Worm (Caenorhabditis elegans): ENCODE measurements around the gene M7.12.
A peak's percentile ranks its signal among the peaks of the same experiment; 100 is the strongest.

M7.12 gene

ce11 chrIV:11082153-11082552 lies 15.6 kb downstream of the M7.12 start, which contains the start of gene let-70:
let-70 (minus strand) TSS chrIV:11082253.
- TF ChIP-seq tbx-11 (GFP tag; IDR thresholded peaks at IDR 0.05) (no peak), sea-1 (GFP tag; conservative IDR thresholded peaks at IDR 0.05) (no peak), flt-1 (GFP tag; IDR thresholded peaks at IDR 0.05) (no peak), hnd-1 (tag; optimal IDR thresholded peaks at IDR 0.05) (no peak)

- TF ChIP-seq tbx-37 (GFP tag; conservative IDR thresholded peaks at IDR 0.05) (no peak), ets-7 (tag; optimal IDR thresholded peaks at IDR 0.05) (no peak), F13C5.2 (tag; optimal IDR thresholded peaks at IDR 0.05) (no peak), B0310.2 (tag; optimal IDR thresholded peaks at IDR 0.05) (no peak), tbx-11 (GFP tag; IDR thresholded peaks at IDR 0.05) (no peak), ceh-36 (tag; optimal IDR thresholded peaks at IDR 0.05) (no peak), ceh-13 (GFP tag; optimal IDR thresholded peaks at IDR 0.05) (no peak), flt-1 (GFP tag; IDR thresholded peaks at IDR 0.05) (no peak), tra-4 (tag; optimal IDR thresholded peaks at IDR 0.05) (no peak), hmg-4 (GFP tag; optimal IDR thresholded peaks at IDR 0.05) (no peak), hnd-1 (tag; optimal IDR thresholded peaks at IDR 0.05) (no peak), sea-1 (GFP tag; conservative IDR thresholded peaks at IDR 0.05) (no peak), hmbx-1 (tag; optimal IDR thresholded peaks at IDR 0.05) (no peak), pes-1 (GFP tag; IDR thresholded peaks at IDR 0.05) (no peak), scrt-1 (GFP tag; IDR thresholded peaks at IDR 0.05) (no peak), aly-1 (tag; optimal IDR thresholded peaks at IDR 0.05) (no peak), ama-1 (optimal IDR thresholded peaks at IDR 0.05) (no peak)
Measured at ce11 chrIV:11080823-11081285, 16.9 kb downstream of the M7.12 start, which contains the start of gene atg-7. atg-7 (minus strand) TSS chrIV:11081055.

DNA sequence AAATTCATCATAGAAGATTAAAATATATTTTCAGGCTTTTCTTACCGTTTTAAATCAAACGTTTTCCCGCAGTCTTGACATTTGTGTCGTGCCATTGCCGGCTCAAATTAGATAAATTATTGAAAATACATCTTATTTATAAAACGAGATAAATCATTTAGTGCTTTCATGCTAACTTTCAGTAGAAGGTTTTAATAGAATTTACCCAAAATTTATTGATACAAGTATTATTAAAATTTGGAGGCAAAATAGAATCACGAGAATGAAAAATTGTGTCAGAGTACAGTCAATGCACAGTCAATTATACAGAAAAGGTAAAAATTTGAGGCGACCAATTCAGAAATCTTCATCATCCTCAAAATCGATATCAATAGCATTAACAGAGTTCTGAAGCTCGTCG lies 19.3 kb downstream of the M7.12 start, which contains the start of gene Y5F2A.4:
Gene Y5F2A.4, minus strand, starts transcription at position 101 of the 400 bp plus-strand sequence.
- TF ChIP-seq F13C5.2 (tag; optimal IDR thresholded peaks at IDR 0.05) = no peak

ce11 chrIV:11070895-11071294 lies 26.9 kb downstream of the M7.12 start:
- peak; percentile 29 for TF ChIP-seq hnd-1 (tag; optimal IDR thresholded peaks at IDR 0.05)

- TF ChIP-seq tbx-37 (GFP tag; conservative IDR thresholded peaks at IDR 0.05) = no peak
- TF ChIP-seq ceh-13 (GFP tag; optimal IDR thresholded peaks at IDR 0.05) = no peak
- no peak for TF ChIP-seq hmg-4 (GFP tag; optimal IDR thresholded peaks at IDR 0.05)
- TF ChIP-seq scrt-1 (GFP tag; IDR thresholded peaks at IDR 0.05) = no peak
- TF ChIP-seq aly-1 (tag; optimal IDR thresholded peaks at IDR 0.05) = no peak
Measured at ce11 chrIV:11068314-11068713, 29.5 kb downstream of the M7.12 start.

ce11 chrIV:11067003-11067402 lies 30.8 kb downstream of the M7.12 start, which contains the start of gene ttr-17:
ttr-17 (minus strand) TSS chrIV:11067026.
- TF ChIP-seq ceh-36 (tag; optimal IDR thresholded peaks at IDR 0.05) (no peak), tbx-11 (GFP tag; IDR thresholded peaks at IDR 0.05) (no peak)

DNA sequence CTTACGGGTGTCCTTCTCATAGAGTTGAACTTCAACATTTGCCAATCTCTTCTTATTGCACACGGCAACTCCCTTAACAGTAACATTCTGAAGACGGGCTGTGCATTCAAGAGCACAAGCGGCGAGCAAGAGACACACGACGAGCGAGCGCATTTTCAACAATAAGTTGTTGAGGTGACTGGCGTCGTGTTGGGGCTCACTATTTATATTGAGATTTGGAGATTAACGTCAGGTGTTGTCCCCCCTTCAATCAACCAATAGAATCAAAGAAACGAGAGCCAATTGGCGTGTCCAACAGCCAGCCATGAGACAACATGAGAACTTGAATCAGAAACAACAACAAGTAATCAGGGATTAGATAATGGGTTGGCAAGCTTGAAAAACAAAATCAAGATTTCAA lies 33.8 kb downstream of the M7.12 start, which contains the start of gene ttr-16:
Gene ttr-16, minus strand, starts transcription at position 176 of the 400 bp plus-strand sequence.
- no peak for TF ChIP-seq ama-1 (optimal IDR thresholded peaks at IDR 0.05)
- TF ChIP-seq F13C5.2 (tag; optimal IDR thresholded peaks at IDR 0.05) = no peak
- TF ChIP-seq pes-1 (GFP tag; IDR thresholded peaks at IDR 0.05) = no peak
- no peak for TF ChIP-seq sea-1 (GFP tag; conservative IDR thresholded peaks at IDR 0.05)
- TF ChIP-seq aly-1 (tag; optimal IDR thresholded peaks at IDR 0.05) = no peak
- TF ChIP-seq hnd-1 (tag; optimal IDR thresholded peaks at IDR 0.05) = no peak
- TF ChIP-seq tbx-11 (GFP tag; IDR thresholded peaks at IDR 0.05) = no peak
- TF ChIP-seq B0310.2 (tag; optimal IDR thresholded peaks at IDR 0.05) = no peak
- no peak for TF ChIP-seq flt-1 (GFP tag; IDR thresholded peaks at IDR 0.05)
- no peak for TF ChIP-seq hmbx-1 (tag; optimal IDR thresholded peaks at IDR 0.05)
- no peak for TF ChIP-seq tra-4 (tag; optimal IDR thresholded peaks at IDR 0.05)
- TF ChIP-seq scrt-1 (GFP tag; IDR thresholded peaks at IDR 0.05) = no peak

DNA sequence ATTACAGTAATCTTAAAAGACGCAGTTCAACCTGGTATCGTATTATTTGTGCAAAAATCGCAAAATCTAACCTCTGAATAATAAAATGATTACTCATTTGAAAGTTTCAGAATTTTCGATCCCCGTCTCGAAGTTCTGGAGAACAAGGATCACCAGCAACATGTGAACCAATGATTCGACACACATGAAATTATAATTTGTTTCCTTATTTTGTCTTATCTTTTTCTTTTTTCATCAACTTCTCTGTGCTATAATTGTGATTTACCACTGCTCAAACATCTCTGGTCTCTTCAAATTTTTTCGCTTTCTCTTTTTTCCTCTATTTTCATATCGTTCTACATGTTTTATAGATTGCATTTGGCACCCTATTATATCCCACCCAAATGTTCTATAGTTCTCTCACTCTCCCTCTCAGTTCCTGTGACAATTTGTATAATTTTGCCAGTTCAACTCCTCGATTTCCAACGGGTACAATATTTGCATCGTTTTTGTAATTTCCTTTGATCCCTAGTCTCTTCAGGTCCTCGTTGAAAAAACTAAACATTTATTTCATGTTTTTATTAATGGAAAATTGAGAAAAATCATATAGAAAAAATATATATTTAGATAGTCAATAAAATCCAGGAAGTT lies 34.7 kb downstream of the M7.12 start:
- no peak for TF ChIP-seq B0310.2 (tag; optimal IDR thresholded peaks at IDR 0.05)

DNA sequence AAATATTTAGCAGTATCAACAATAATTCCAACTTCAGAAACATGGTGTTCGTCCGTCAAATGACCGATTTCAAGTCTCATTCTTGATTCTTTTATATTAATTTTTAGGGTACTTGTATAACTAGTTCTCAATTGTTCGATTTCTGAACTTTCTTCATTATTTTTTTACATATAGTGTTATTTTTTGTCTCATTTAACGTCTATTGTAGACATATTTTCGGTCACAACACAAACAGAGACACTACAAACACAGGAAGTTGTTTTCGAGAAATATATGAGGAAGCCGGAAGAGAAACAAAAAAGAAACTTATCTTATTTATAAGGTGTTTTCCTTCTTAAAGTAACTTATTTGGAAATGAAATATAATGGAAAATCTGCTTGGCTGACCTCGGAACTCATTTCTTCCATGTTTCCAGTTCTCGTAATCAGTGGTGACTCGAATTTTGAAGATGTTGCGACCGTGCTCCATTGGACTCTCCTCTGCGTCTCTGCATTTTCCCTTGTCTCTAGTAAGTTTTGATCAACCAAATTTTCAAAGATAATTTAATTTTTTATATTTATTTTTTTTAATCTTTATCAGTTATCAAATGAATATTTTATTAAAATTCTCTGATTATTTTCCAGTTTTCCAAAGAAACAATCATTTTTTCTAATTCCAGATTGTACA lies 44.0 kb downstream of the M7.12 start, which contains the start of the genes F36H1.12 and lin-3:
Gene F36H1.12, minus strand, starts transcription at position 51 of the 666 bp plus-strand sequence.
Gene lin-3, plus strand, starts transcription at position 657 of the 666 bp plus-strand sequence.
- TF ChIP-seq flt-1 (GFP tag; IDR thresholded peaks at IDR 0.05) (no peak), tbx-37 (GFP tag; conservative IDR thresholded peaks at IDR 0.05) (no peak)

All from whole organism, early embryonic.